Worm (Caenorhabditis elegans) whole organism, L3 larva: ENCODE measurements around the gene C09B9.85.

ENCODE experiments used
- nhr-12 ChIP-seq: fragments of 150-350 bp; optimal IDR thresholded peaks from 2 replicates; lab custom pipeline; 2014; ENCODE audit warnings: missing biosample characterization, missing genetic modification characterization
- tbx-2 ChIP-seq: sonication (generic microtip); optimal IDR thresholded peaks from 2 replicates; lab custom pipeline; 2016; ENCODE audit warnings: mild to moderate bottlenecking, missing genetic modification characterization, missing compliant biosample characterization
- unc-39 ChIP-seq: sonication (generic microtip); optimal IDR thresholded peaks from 4 replicates; lab custom pipeline; 2017; ENCODE audit warnings: missing biosample characterization, missing genetic modification characterization
- unc-62 ChIP-seq: fragments of 150-350 bp; sonication (generic microtip); optimal IDR thresholded peaks from 4 replicates; lab custom pipeline; 2014; ENCODE audit warnings: missing biosample characterization, missing genetic modification reagents, missing genetic modification characterization

- TF ChIP-seq unc-62 (GFP tag; lab: Kevin White, UChicago) (no peak), unc-39 (tag; lab: Kevin White, UChicago) (no peak), tbx-2 (tag; lab: Kevin White, UChicago) (no peak), nhr-12 (tag; lab: Kevin White, UChicago) (no peak)
Measured at ce11 chrIV:4977176-4977693, 48.3 kb downstream of the C09B9.85 start, which contains the start of gene E03H12.5.
